Worm (Caenorhabditis elegans): ENCODE results near the gene C49C8.5.

ce11 chrIV:8602877-8603276, 50.6 kb downstream of the C49C8.5 start, which contains the start of gene Y59H11AR.10:
- TF ChIP-seq unc-39 (tag; optimal IDR thresholded peaks at IDR 0.05) (no peak), unc-130 (GFP tag; optimal IDR thresholded peaks at IDR 0.05) (no peak), aly-2 (tag; optimal IDR thresholded peaks at IDR 0.05) (no peak), pha-4 (GFP tag; IDR thresholded peaks at IDR 0.05) (no peak), pha-4 (tag; optimal IDR thresholded peaks at IDR 0.05) (no peak), lin-39 (tag; optimal IDR thresholded peaks at IDR 0.05) (no peak), T20F7.1 (GFP tag; optimal IDR thresholded peaks at IDR 0.05) (no peak), lin-13 (GFP tag; optimal IDR thresholded peaks at IDR 0.05) (no peak), nhr-25 (tag; optimal IDR thresholded peaks at IDR 0.05; ENCODE audit: borderline replicate concordance, insufficient read depth) (no peak), skn-1 (tag; optimal IDR thresholded peaks at IDR 0.05) (no peak), mep-1 (tag; optimal IDR thresholded peaks at IDR 0.05) (no peak), dpl-1 (GFP tag; optimal IDR thresholded peaks at IDR 0.05) (no peak), saeg-2 (GFP tag; IDR thresholded peaks at IDR 0.05) (no peak), egl-43 (GFP tag; IDR thresholded peaks at IDR 0.05) (no peak), jun-1 (tag; optimal IDR thresholded peaks at IDR 0.05) (no peak)
